Worm (Caenorhabditis elegans) whole organism, midembryonic: ENCODE results near the gene adm-4.
A peak's percentile ranks its signal among the peaks of the same experiment; 100 is the strongest.

ENCODE experiments used
- T22C8.4 ChIP-seq: fragments of 200-800 bp; sonication (Bioruptor generic); IDR thresholded peaks from 2 replicates; pipeline ENCODE4 v1.3.6; 2022; ENCODE audit warnings: missing genetic modification characterization, missing compliant biosample characterization
- cog-1 ChIP-seq: sonication (generic microtip); optimal IDR thresholded peaks from 2 replicates; lab custom pipeline; 2016; ENCODE audit warnings: missing genetic modification characterization, missing compliant biosample characterization
- flt-1 ChIP-seq: fragments of 200-800 bp; sonication (Bioruptor generic); IDR thresholded peaks from 2 replicates; pipeline ENCODE4 v1.3.6; 2022; ENCODE audit warnings: missing genetic modification characterization, missing compliant biosample characterization
- klf-2 ChIP-seq: fragments of 200-800 bp; sonication (Bioruptor generic); conservative IDR thresholded peaks from 2 replicates; pipeline ENCODE4 v1.3.6; 2022; ENCODE audit warnings: missing genetic modification reagents, missing genetic modification characterization, missing compliant biosample characterization
- med-1 ChIP-seq: sonication (generic microtip); optimal IDR thresholded peaks from 2 replicates; lab custom pipeline; 2017; ENCODE audit warnings: missing genetic modification characterization, mild to moderate bottlenecking, missing compliant biosample characterization, antibody characterized with exemption, missing genetic modification reagents; ENCODE audit not compliant: insufficient read depth
- ref-1 ChIP-seq: fragments of 200-800 bp; sonication (Bioruptor generic); conservative IDR thresholded peaks from 2 replicates; pipeline ENCODE4 v1.3.6; 2022; ENCODE audit warnings: missing genetic modification reagents, missing genetic modification characterization, missing compliant biosample characterization
- tab-1 ChIP-seq: fragments of 200-800 bp; sonication (Bioruptor generic); IDR thresholded peaks from 2 replicates; pipeline ENCODE4 v1.3.6; 2022; ENCODE audit warnings: missing genetic modification characterization, missing compliant biosample characterization
- ztf-23 ChIP-seq: fragments of 200-800 bp; sonication (Bioruptor generic); IDR thresholded peaks from 2 replicates; pipeline ENCODE4 v1.3.6; 2022; ENCODE audit warnings: missing genetic modification reagents, missing genetic modification characterization, missing compliant biosample characterization
- ztf-29 ChIP-seq: fragments of 200-800 bp; sonication (Bioruptor generic); IDR thresholded peaks from 2 replicates; pipeline ENCODE4 v1.3.6; 2022; ENCODE audit warnings: missing genetic modification reagents, missing genetic modification characterization, missing compliant biosample characterization

adm-4 gene

ce11 chrX:7798248-7799020 is at the start of gene adm-4:
TSS of gene adm-4 (minus strand) at chrX:7798298.
- 0 out of 2 replicates have a peak, but pooled peaks have one; percentile 16 for TF ChIP-seq ztf-23 (GFP tag; lab: Robert Waterston, UW)
- TF ChIP-seq cog-1 (tag; lab: Kevin White, UChicago) = peak; percentile 9
- TF ChIP-seq flt-1 (GFP tag; lab: Robert Waterston, UW) = no peak

DNA sequence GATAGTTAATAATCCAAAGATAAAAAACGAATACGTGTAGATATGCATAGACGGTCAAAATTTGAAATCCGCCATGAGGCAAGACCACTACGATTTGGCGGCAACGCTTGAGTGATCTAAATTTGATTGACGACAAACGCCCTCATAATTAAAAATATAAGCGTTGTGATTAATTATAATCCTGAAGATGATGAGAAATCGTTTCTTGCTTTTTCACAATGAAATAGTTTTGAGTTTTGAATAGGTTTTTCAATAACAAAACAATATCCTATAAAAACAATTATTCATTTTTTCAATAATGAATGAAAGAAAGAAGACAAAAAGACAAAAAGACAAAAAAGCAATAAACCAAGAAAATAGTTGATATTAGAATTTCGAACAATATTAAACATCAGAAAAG is 49.3 kb upstream of the adm-4 start, which contains the start of gene C54D2.6:
C54D2.6 (minus strand) TSS at position 101 of the 400 bp plus-strand sequence.
- no peak for TF ChIP-seq flt-1 (GFP tag; lab: Robert Waterston, UW)
- no peak for TF ChIP-seq T22C8.4 (GFP tag; lab: Robert Waterston, UW)
- no peak for TF ChIP-seq ztf-23 (GFP tag; lab: Robert Waterston, UW)
- TF ChIP-seq ztf-29 (GFP tag; lab: Robert Waterston, UW) = no peak
- TF ChIP-seq med-1 (GFP tag; lab: Kevin White, UChicago) = no peak
- TF ChIP-seq ref-1 (GFP tag; lab: Robert Waterston, UW) = no peak
- TF ChIP-seq tab-1 (GFP tag; lab: Robert Waterston, UW) = no peak
- TF ChIP-seq klf-2 (GFP tag; lab: Robert Waterston, UW) = no peak
- no peak for TF ChIP-seq cog-1 (tag; lab: Kevin White, UChicago)

DNA sequence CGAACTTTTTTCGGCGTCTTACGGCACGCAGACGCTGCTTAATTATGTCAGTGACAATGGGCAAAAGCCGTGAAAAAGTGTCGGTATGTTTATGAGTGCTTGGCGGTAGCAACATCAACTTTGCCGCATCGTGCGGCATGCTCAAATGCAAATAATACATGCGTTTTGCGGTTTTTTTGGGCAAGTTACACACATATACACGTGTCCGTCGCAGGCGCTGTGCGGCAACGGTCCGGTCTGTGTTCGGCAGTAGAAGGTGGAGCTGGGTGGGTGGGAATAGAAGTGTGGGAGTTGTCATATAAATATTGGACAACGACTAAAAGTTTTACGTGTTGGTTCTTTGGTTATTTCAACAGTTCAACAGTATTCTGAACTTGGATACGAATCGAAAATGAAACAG is 44.1 kb upstream of the adm-4 start, which contains the start of gene idpp-11:
idpp-11 (plus strand) TSS at position 301 of the 400 bp plus-strand sequence.
- TF ChIP-seq T22C8.4 (GFP tag; lab: Robert Waterston, UW) = no peak

- TF ChIP-seq tab-1 (GFP tag; lab: Robert Waterston, UW) (no peak), ref-1 (GFP tag; lab: Robert Waterston, UW) (no peak), T22C8.4 (GFP tag; lab: Robert Waterston, UW) (no peak), flt-1 (GFP tag; lab: Robert Waterston, UW) (no peak), ztf-23 (GFP tag; lab: Robert Waterston, UW) (no peak), med-1 (GFP tag; lab: Kevin White, UChicago) (no peak), cog-1 (tag; lab: Kevin White, UChicago) (no peak), ztf-29 (GFP tag; lab: Robert Waterston, UW) (no peak), klf-2 (GFP tag; lab: Robert Waterston, UW) (no peak)
These were observed 41.9 kb upstream of the adm-4 start for ce11 chrX:7839989-7840388.

DNA sequence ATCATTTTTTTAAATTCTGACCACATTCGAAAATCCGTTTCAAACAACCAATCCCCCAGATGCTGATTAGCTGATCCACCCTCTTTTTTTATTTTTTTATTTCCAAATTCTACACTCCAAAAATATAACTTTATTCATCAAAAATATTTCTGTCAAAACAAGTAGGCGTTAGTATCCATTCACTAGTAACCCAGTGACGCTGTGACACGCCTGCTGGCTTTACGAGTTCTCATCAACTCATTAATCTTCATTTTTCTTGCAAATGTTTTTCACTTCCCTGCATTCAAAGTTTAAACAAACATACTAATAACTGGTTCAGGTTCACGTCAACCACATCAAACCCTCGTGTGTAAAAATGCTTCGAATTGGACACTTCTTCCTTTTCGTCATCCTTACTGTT is 40.5 kb upstream of the adm-4 start, which contains the start of gene nlp-101:
nlp-101 (plus strand) TSS at position 301 of the 400 bp plus-strand sequence.
- TF ChIP-seq flt-1 (GFP tag; lab: Robert Waterston, UW) (no peak), cog-1 (tag; lab: Kevin White, UChicago) (no peak), tab-1 (GFP tag; lab: Robert Waterston, UW) (no peak), ref-1 (GFP tag; lab: Robert Waterston, UW) (no peak), klf-2 (GFP tag; lab: Robert Waterston, UW) (no peak), med-1 (GFP tag; lab: Kevin White, UChicago) (no peak), ztf-29 (GFP tag; lab: Robert Waterston, UW) (no peak), ztf-23 (GFP tag; lab: Robert Waterston, UW) (no peak), T22C8.4 (GFP tag; lab: Robert Waterston, UW) (no peak)

DNA sequence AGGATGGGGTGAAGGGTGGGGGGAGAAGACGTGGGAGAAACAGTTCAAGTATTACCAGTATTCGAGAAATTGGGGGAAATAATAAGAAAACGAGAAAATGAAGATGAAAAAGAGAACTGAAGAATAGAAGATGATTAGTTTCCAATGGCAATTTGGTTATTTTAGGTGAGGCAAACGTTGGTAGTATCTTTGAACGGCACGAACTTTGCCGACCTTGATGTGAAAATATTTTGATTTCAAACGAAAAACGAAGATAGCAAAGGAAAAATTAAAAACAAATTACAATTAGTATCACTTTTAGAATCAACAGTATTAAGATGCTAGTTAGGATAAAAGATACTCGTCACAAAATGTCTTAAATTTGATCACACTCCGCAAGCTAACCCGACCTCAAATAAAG is 36.0 kb upstream of the adm-4 start, which contains the start of gene sul-3:
sul-3 (minus strand) TSS at position 101 of the 400 bp plus-strand sequence.
- no peak for TF ChIP-seq med-1 (GFP tag; lab: Kevin White, UChicago)

DNA sequence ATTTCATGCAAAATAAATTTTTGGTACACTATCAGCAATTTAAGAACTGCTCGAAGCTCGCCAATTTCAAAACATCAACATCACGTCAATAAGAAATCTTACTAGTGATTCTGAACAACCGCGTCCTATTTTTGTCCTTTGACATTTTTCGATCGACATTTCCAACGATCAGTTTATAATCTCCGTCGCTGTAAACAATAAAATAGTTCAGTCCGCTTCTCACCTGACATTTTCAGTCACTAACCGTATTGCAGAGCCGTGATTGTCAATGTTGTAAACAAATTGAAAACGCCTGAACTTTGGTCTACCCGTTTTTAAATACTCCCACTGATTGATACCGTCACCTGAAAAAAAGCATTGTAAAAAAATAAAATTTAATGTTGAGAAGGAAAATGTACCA is 29.9 kb upstream of the adm-4 start:
- TF ChIP-seq cog-1 (tag; lab: Kevin White, UChicago) (no peak), klf-2 (GFP tag; lab: Robert Waterston, UW) (no peak), flt-1 (GFP tag; lab: Robert Waterston, UW) (no peak), T22C8.4 (GFP tag; lab: Robert Waterston, UW) (no peak)

DNA sequence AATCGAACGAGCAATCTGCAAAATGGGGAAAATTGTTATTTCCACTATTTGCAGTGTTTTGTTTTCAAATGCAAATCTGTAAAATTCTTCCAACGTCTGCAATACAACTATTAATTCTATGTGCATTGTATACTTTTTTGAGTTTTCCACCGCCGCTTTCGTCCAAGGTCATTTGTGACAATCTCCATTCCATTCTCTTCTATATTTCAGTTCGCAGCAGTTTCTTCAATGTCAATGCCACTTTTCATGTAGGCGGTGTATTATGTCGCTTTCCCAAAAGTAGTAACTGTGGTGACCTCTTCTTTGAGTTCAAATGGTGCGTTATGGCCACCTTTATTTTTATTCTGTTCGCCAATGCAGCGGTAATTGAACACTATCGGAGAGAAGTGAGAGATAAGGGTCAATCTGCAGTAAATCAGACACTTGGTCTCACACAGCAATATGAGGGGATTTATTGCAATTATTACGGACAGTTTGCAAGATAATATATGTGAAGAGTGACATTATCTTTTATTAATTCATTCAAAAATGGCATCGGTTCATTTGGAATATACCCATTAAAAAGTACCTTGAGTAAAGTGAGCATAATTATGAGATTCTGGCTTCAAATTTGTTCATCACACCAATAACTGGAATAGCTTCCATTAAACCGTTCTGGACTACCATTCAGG is 28.6 kb upstream of the adm-4 start:
- no peak for TF ChIP-seq ref-1 (GFP tag; lab: Robert Waterston, UW)

DNA sequence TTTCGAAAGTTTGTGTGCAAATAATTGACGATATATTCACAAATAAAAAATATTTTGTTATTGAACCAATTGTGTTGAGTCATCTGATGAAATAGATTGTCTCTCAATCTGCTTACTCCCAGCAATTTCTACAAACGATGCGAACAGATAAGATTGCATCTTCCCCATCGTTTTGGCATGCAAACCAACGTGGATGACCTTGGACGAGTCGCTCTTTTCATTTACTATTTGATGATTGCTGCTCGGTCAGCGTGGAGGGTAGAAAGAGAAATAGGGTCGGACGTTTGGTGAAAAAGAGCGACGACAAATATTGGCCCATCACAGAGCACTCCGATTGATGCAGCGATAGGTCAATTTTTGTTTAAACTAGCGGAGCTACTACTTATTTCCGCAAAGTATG is 27.6 kb upstream of the adm-4 start:
- no peak for TF ChIP-seq klf-2 (GFP tag; lab: Robert Waterston, UW)
- peak; percentile 42 for TF ChIP-seq cog-1 (tag; lab: Kevin White, UChicago)
- peak; percentile 45; the same call in 1 of the 2 replicates for TF ChIP-seq flt-1 (GFP tag; lab: Robert Waterston, UW)

- TF ChIP-seq cog-1 (tag; lab: Kevin White, UChicago) (peak; percentile 92), flt-1 (GFP tag; lab: Robert Waterston, UW) (peak; percentile 38; the same call in 1 of the 2 replicates), med-1 (GFP tag; lab: Kevin White, UChicago) (no peak), ztf-23 (GFP tag; lab: Robert Waterston, UW) (peak; percentile 100), tab-1 (GFP tag; lab: Robert Waterston, UW) (peak; percentile 79)
These were observed 25.1 kb upstream of the adm-4 start, which contains the start of gene eef-1A.2 for ce11 chrX:7823108-7823704. TSS of gene eef-1A.2 (plus strand) at chrX:7823654.
